Fruit fly (Drosophila melanogaster) whole organism, embryonic: Measurements from ENCODE around the gene CG13285.

Experiments used
- Abd-B ChIP-seq: fragments of 200-800 bp; sonication (Bioruptor generic); optimal IDR thresholded peaks from 2 replicates; lab custom pipeline; 2018; ENCODE audit warnings: missing biosample characterization, mild to moderate bottlenecking, missing genetic modification characterization, moderate library complexity
- Aef1 ChIP-seq: fragments of 200-800 bp; sonication (Bioruptor generic); IDR thresholded peaks from 3 replicates; pipeline ENCODE4 v1.3.6; 2022; ENCODE audit warnings: missing biosample characterization, missing genetic modification characterization
- Atf-2 ChIP-seq: fragments of 200-800 bp; sonication (Bioruptor generic); optimal IDR thresholded peaks from 2 replicates; lab custom pipeline; 2016; ENCODE audit warnings: missing biosample characterization, missing genetic modification characterization
- B-H1 ChIP-seq: fragments of 200-800 bp; sonication (Bioruptor generic); IDR thresholded peaks from 3 replicates; pipeline ENCODE4 v1.3.6; 2022; ENCODE audit warnings: missing biosample characterization, missing genetic modification characterization
- B-H2 ChIP-seq: fragments of 200-800 bp; sonication (Bioruptor generic); optimal IDR thresholded peaks from 2 replicates; lab custom pipeline; 2018; ENCODE audit warnings: missing biosample characterization, mild to moderate bottlenecking, missing genetic modification characterization
- Bdp1 ChIP-seq: fragments of 200-800 bp; sonication (Bioruptor generic); optimal IDR thresholded peaks from 3 replicates; lab custom pipeline; 2016; ENCODE audit warnings: missing biosample characterization, missing genetic modification characterization
- Bgb ChIP-seq: fragments of 200-800 bp; sonication (Bioruptor generic); IDR thresholded peaks from 2 replicates; pipeline ENCODE4 v1.3.6; 2022; ENCODE audit warnings: missing biosample characterization, missing genetic modification characterization; ENCODE audit not compliant: partially characterized antibody
- C15 ChIP-seq: fragments of 200-800 bp; sonication (Bioruptor generic); IDR thresholded peaks from 3 replicates; pipeline ENCODE4 v1.3.6; 2022; ENCODE audit warnings: missing biosample characterization, missing genetic modification characterization
- CG11085 ChIP-seq: fragments of 200-800 bp; sonication (Bioruptor generic); IDR thresholded peaks from 2 replicates; pipeline ENCODE4 v1.3.6; 2022; ENCODE audit warnings: missing biosample characterization, missing genetic modification characterization
- CG11093 ChIP-seq: fragments of 200-800 bp; sonication (Bioruptor generic); IDR thresholded peaks from 3 replicates; pipeline ENCODE4 v1.3.6; 2022; ENCODE audit warnings: missing biosample characterization, missing genetic modification characterization
- CG11398 ChIP-seq: fragments of 200-800 bp; sonication (Bioruptor generic); optimal IDR thresholded peaks from 2 replicates; lab custom pipeline; 2016; ENCODE audit warnings: missing biosample characterization, missing genetic modification characterization
- CG14014 ChIP-seq: fragments of 200-800 bp; sonication (Bioruptor generic); IDR thresholded peaks from 2 replicates; pipeline ENCODE4 v1.3.6; 2022; ENCODE audit warnings: missing biosample characterization, missing genetic modification characterization
- CG14965 ChIP-seq: fragments of 200-800 bp; sonication (Bioruptor generic); optimal IDR thresholded peaks from 2 replicates; lab custom pipeline; 2016; ENCODE audit warnings: missing biosample characterization, missing genetic modification characterization, borderline replicate concordance
- CG18599 ChIP-seq: fragments of 200-800 bp; sonication (Bioruptor generic); optimal IDR thresholded peaks from 3 replicates; lab custom pipeline; 2017; ENCODE audit warnings: missing biosample characterization, missing genetic modification characterization, mild to moderate bottlenecking, moderate library complexity, missing genetic modification reagents
- CG2129 ChIP-seq: fragments of 200-800 bp; sonication (Bioruptor generic); IDR thresholded peaks from 2 replicates; pipeline ENCODE4 v1.3.6; 2022; ENCODE audit warnings: missing biosample characterization, missing genetic modification characterization; ENCODE audit not compliant: partially characterized antibody
- CG2678 ChIP-seq: fragments of 200-800 bp; sonication (Bioruptor generic); optimal IDR thresholded peaks from 3 replicates; lab custom pipeline; 2019; ENCODE audit warnings: missing biosample characterization, mild to moderate bottlenecking, missing genetic modification characterization, moderate library complexity
- CG32767 ChIP-seq: fragments of 200-800 bp; sonication (Bioruptor generic); IDR thresholded peaks from 2 replicates; pipeline ENCODE4 v1.3.6; 2022; ENCODE audit warnings: missing biosample characterization, missing genetic modification characterization
- CG4360 ChIP-seq: fragments of 200-800 bp; sonication (Bioruptor generic); IDR thresholded peaks from 2 replicates; pipeline ENCODE4 v1.3.6; 2022; ENCODE audit warnings: missing biosample characterization, missing genetic modification characterization
- CG43689 ChIP-seq: fragments of 200-800 bp; sonication (Bioruptor generic); IDR thresholded peaks from 2 replicates; pipeline ENCODE4 v1.3.6; 2022; ENCODE audit warnings: missing biosample characterization, missing genetic modification characterization
- CG6854 ChIP-seq: fragments of 200-800 bp; sonication (Bioruptor generic); optimal IDR thresholded peaks from 3 replicates; lab custom pipeline; 2017; ENCODE audit warnings: missing biosample characterization, mild to moderate bottlenecking, missing genetic modification characterization
- CG7839 ChIP-seq: fragments of 200-800 bp; sonication (Bioruptor generic); optimal IDR thresholded peaks from 3 replicates; lab custom pipeline; 2018; ENCODE audit warnings: missing biosample characterization, mild to moderate bottlenecking, missing genetic modification characterization, moderate library complexity
- Camta ChIP-seq: fragments of 200-800 bp; sonication (Bioruptor generic); optimal IDR thresholded peaks from 2 replicates; lab custom pipeline; 2016; ENCODE audit warnings: missing biosample characterization, missing genetic modification characterization
- Chrac-16 ChIP-seq: fragments of 200-800 bp; sonication (Bioruptor generic); optimal IDR thresholded peaks from 3 replicates; lab custom pipeline; 2016; ENCODE audit warnings: missing biosample characterization, missing genetic modification characterization
- D19A ChIP-seq: fragments of 200-800 bp; optimal IDR thresholded peaks from 3 replicates; lab custom pipeline; 2019; ENCODE audit warnings: missing biosample characterization, mild to moderate bottlenecking, missing genetic modification characterization, moderate library complexity
- Dad ChIP-seq: fragments of 200-800 bp; sonication (Bioruptor generic); optimal IDR thresholded peaks from 3 replicates; lab custom pipeline; 2016; ENCODE audit warnings: missing biosample characterization, missing genetic modification characterization
- ERR ChIP-seq: fragments of 200-800 bp; sonication (Bioruptor generic); optimal IDR thresholded peaks from 2 replicates; lab custom pipeline; 2016; ENCODE audit warnings: missing biosample characterization, missing genetic modification characterization
- Fer3 ChIP-seq: fragments of 200-800 bp; sonication (Bioruptor generic); optimal IDR thresholded peaks from 2 replicates; lab custom pipeline; 2018; ENCODE audit warnings: missing biosample characterization, mild to moderate bottlenecking, missing genetic modification characterization, moderate library complexity
- Hand ChIP-seq: fragments of 200-800 bp; sonication (Bioruptor generic); optimal IDR thresholded peaks from 2 replicates; lab custom pipeline; 2017; ENCODE audit warnings: mild to moderate bottlenecking, missing biosample characterization, missing genetic modification reagents, missing genetic modification characterization
- Hmx ChIP-seq: fragments of 200-800 bp; sonication (Bioruptor generic); optimal IDR thresholded peaks from 2 replicates; lab custom pipeline; 2016; ENCODE audit warnings: missing biosample characterization, missing genetic modification characterization
- Lpt ChIP-seq: fragments of >200 bp; optimal IDR thresholded peaks from 2 replicates; lab custom pipeline; 2018; ENCODE audit warnings: missing biosample characterization, missing genetic modification characterization
- Oli ChIP-seq: fragments of 200-800 bp; sonication (Bioruptor generic); optimal IDR thresholded peaks from 2 replicates; lab custom pipeline; 2018; ENCODE audit warnings: missing biosample characterization, mild to moderate bottlenecking, missing genetic modification characterization, moderate library complexity
- Poxn ChIP-seq: fragments of 200-800 bp; sonication (Bioruptor generic); IDR thresholded peaks from 2 replicates; pipeline ENCODE4 v1.3.6; 2022; ENCODE audit warnings: missing biosample characterization, missing genetic modification characterization
- Tbp ChIP-seq: fragments of >200 bp; optimal IDR thresholded peaks from 2 replicates; lab custom pipeline; 2018; ENCODE audit warnings: missing biosample characterization, missing genetic modification characterization
- ase ChIP-seq: fragments of 200-800 bp; sonication (Bioruptor generic); IDR thresholded peaks from 3 replicates; pipeline ENCODE4 v1.3.6; 2022; ENCODE audit warnings: missing biosample characterization, missing genetic modification characterization
- az2 ChIP-seq: fragments of 200-800 bp; sonication (Bioruptor generic); optimal IDR thresholded peaks from 3 replicates; lab custom pipeline; 2016; ENCODE audit warnings: missing biosample characterization, missing genetic modification characterization
- corto ChIP-seq: fragments of 200-800 bp; sonication (Bioruptor generic); optimal IDR thresholded peaks from 2 replicates; lab custom pipeline; 2016; ENCODE audit warnings: missing biosample characterization, mild to moderate bottlenecking, missing genetic modification characterization, moderate library complexity
- crol ChIP-seq: fragments of 200-800 bp; sonication (Bioruptor generic); IDR thresholded peaks from 2 replicates; pipeline ENCODE4 v1.3.6; 2022; ENCODE audit warnings: missing biosample characterization, missing genetic modification characterization
- dimm ChIP-seq: fragments of 200-800 bp; sonication (Bioruptor generic); IDR thresholded peaks from 2 replicates; pipeline ENCODE4 v1.3.6; 2022; ENCODE audit warnings: missing biosample characterization, missing genetic modification characterization
- ems ChIP-seq: fragments of 200-800 bp; sonication (Bioruptor generic); optimal IDR thresholded peaks from 3 replicates; lab custom pipeline; 2016; ENCODE audit warnings: missing biosample characterization, missing genetic modification characterization
- nau ChIP-seq: fragments of 200-800 bp; sonication (Bioruptor generic); optimal IDR thresholded peaks from 3 replicates; lab custom pipeline; 2017; ENCODE audit warnings: missing biosample characterization, mild to moderate bottlenecking, missing genetic modification characterization, missing genetic modification reagents
- pho ChIP-seq: fragments of 200-800 bp; sonication (Bioruptor generic); optimal IDR thresholded peaks from 2 replicates; lab custom pipeline; 2016; ENCODE audit warnings: missing biosample characterization, missing genetic modification characterization
- pnt ChIP-seq: fragments of 200-800 bp; sonication (Bioruptor generic); optimal IDR thresholded peaks from 3 replicates; lab custom pipeline; 2016; ENCODE audit warnings: missing biosample characterization, missing genetic modification characterization
- psq ChIP-seq: fragments of 200-800 bp; sonication (Bioruptor generic); optimal IDR thresholded peaks from 2 replicates; lab custom pipeline; 2017; ENCODE audit warnings: missing biosample characterization, missing genetic modification characterization
- ranshi ChIP-seq: fragments of 200-800 bp; sonication (Bioruptor generic); IDR thresholded peaks from 2 replicates; pipeline ENCODE4 v1.3.6; 2022; ENCODE audit warnings: missing biosample characterization, missing genetic modification characterization
- schlank ChIP-seq: fragments of 200-800 bp; sonication (Bioruptor generic); optimal IDR thresholded peaks from 2 replicates; lab custom pipeline; 2018; ENCODE audit warnings: missing biosample characterization, mild to moderate bottlenecking, missing genetic modification characterization
- sens-2 ChIP-seq: fragments of 200-800 bp; sonication (Bioruptor generic); IDR thresholded peaks from 2 replicates; pipeline ENCODE4 v1.3.6; 2022; ENCODE audit warnings: missing biosample characterization, missing genetic modification characterization
- sim ChIP-seq: fragments of 200-800 bp; sonication (Bioruptor generic); IDR thresholded peaks from 2 replicates; pipeline ENCODE4 v1.3.6; 2022; ENCODE audit warnings: missing biosample characterization, missing genetic modification characterization
- sisA ChIP-seq: fragments of 200-800 bp; sonication (Bioruptor generic); IDR thresholded peaks from 2 replicates; pipeline ENCODE4 v1.3.6; 2022; ENCODE audit warnings: missing biosample characterization, missing genetic modification characterization
- toy ChIP-seq: fragments of 200-800 bp; sonication (Bioruptor generic); IDR thresholded peaks from 2 replicates; pipeline ENCODE4 v1.3.6; 2022; ENCODE audit warnings: missing biosample characterization, missing genetic modification characterization
- ttk ChIP-seq: fragments of 200-800 bp; sonication (Bioruptor generic); IDR thresholded peaks from 2 replicates; pipeline ENCODE4 v2.1.2; 2022; ENCODE audit warnings: missing biosample characterization, missing genetic modification characterization
- vnd ChIP-seq: fragments of 200-800 bp; sonication (Bioruptor generic); IDR thresholded peaks from 3 replicates; pipeline ENCODE4 v1.3.6; 2022; ENCODE audit warnings: missing biosample characterization, missing genetic modification characterization; ENCODE audit not compliant: partially characterized antibody
- z ChIP-seq: fragments of 200-800 bp; sonication (Bioruptor generic); IDR thresholded peaks from 3 replicates; pipeline ENCODE4 v1.3.6; 2022; ENCODE audit warnings: missing biosample characterization, missing genetic modification characterization

CG13285 gene

dm6 chr3L:5583295-5583707 is 47.7 kb upstream of the CG13285 start (continued):
- TF ChIP-seq Atf-2 (GFP tag; lab: Kevin White, UChicago), result peak; percentile 78
- peak; percentile 91 for TF ChIP-seq ranshi (GFP tag; lab: Robert Waterston, UW)
- TF ChIP-seq CG18599 (GFP tag; lab: Kevin White, UChicago), result peak; percentile 85
- peak; percentile 40; the same call in 1 of the 2 replicates for TF ChIP-seq sim
- TF ChIP-seq pho, result peak; percentile 93
- TF ChIP-seq Bgb (GFP tag; lab: Robert Waterston, UW), result peak; percentile 83
- peak; percentile 52 for TF ChIP-seq psq (GFP tag; lab: Kevin White, UChicago)
- no peak for TF ChIP-seq crol (GFP tag; lab: Robert Waterston, UW)
- TF ChIP-seq z, result no peak
- peak; percentile 33 for TF ChIP-seq CG14965
- TF ChIP-seq Chrac-16 (GFP tag; lab: Kevin White, UChicago), result peak; percentile 86
- TF ChIP-seq Dad, result peak; percentile 81
- peak; percentile 95 for TF ChIP-seq sisA (GFP tag; lab: Robert Waterston, UW)
- TF ChIP-seq CG11085, result peak; percentile 91
- peak; percentile 51 for TF ChIP-seq CG11398
- peak; percentile 67 for TF ChIP-seq Oli (tag; lab: Kevin White, UChicago)
- peak; percentile 76 for TF ChIP-seq Poxn
- TF ChIP-seq CG7839 (tag; lab: Kevin White, UChicago), result no peak
- TF ChIP-seq corto (GFP tag; lab: Kevin White, UChicago), result no peak
- peak; percentile 89 for TF ChIP-seq ttk (GFP tag; lab: Robert Waterston, UW)
- TF ChIP-seq schlank, result peak; percentile 63
- peak; percentile 80 for TF ChIP-seq Camta
- TF ChIP-seq vnd (GFP tag; lab: Robert Waterston, UW), result peak; percentile 77
- no peak for TF ChIP-seq CG4360
- TF ChIP-seq toy (GFP tag; lab: Robert Waterston, UW), result peak; percentile 61
- TF ChIP-seq ERR (GFP tag; lab: Kevin White, UChicago), result peak; percentile 82
- TF ChIP-seq az2, result peak; percentile 77
- TF ChIP-seq B-H1 (GFP tag; lab: Robert Waterston, UW), result peak; percentile 88
- no peak for TF ChIP-seq B-H2 (GFP tag; lab: Kevin White, UChicago)
- TF ChIP-seq CG11093 (GFP tag; lab: Robert Waterston, UW), result peak; percentile 90
- TF ChIP-seq Abd-B (GFP tag; lab: Kevin White, UChicago), result peak; percentile 98
- peak; percentile 91 for TF ChIP-seq CG14014 (GFP tag; lab: Robert Waterston, UW)
- TF ChIP-seq pnt, result peak; percentile 89
- TF ChIP-seq nau (GFP tag; lab: Kevin White, UChicago), result no peak
- TF ChIP-seq Tbp (GFP tag; lab: Kevin White, UChicago), result no peak
- peak; percentile 74; the same call in 2 of the 3 replicates for TF ChIP-seq C15
- no peak for TF ChIP-seq Hand (GFP tag; lab: Kevin White, UChicago)
- TF ChIP-seq CG2129, result peak; percentile 84
- TF ChIP-seq Lpt, result no peak
- peak; percentile 94 for TF ChIP-seq Aef1 (GFP tag; lab: Robert Waterston, UW)
- peak; percentile 67 for TF ChIP-seq Hmx (GFP tag; lab: Kevin White, UChicago)
- no peak for TF ChIP-seq Fer3
- TF ChIP-seq dimm (GFP tag; lab: Robert Waterston, UW), result peak; percentile 81
- peak; percentile 79 for TF ChIP-seq sens-2 (GFP tag; lab: Robert Waterston, UW)
- TF ChIP-seq ems, result peak; percentile 88
- peak; percentile 81 for TF ChIP-seq ase (GFP tag; lab: Robert Waterston, UW)
- TF ChIP-seq D19A, result no peak
- TF ChIP-seq CG43689, result peak; percentile 81
- no peak for TF ChIP-seq CG6854 (GFP tag; lab: Kevin White, UChicago)
- TF ChIP-seq CG2678, result no peak
- TF ChIP-seq CG32767 (GFP tag; lab: Robert Waterston, UW), result 0 out of 2 replicates have a peak, but pooled peaks have one; percentile 32
- TF ChIP-seq Bdp1 (GFP tag; lab: Kevin White, UChicago), result peak; percentile 79
